Worm (Caenorhabditis elegans) whole organism, young adult: ENCODE results near the gene Y116A8B.1.

Experiments
- C17E4.6 ChIP-seq: fragments of 200-800 bp; sonication (Bioruptor generic); IDR thresholded peaks from 2 replicates; pipeline ENCODE4 v1.3.6; 2022; ENCODE audit warnings: missing genetic modification reagents, missing genetic modification characterization, missing compliant biosample characterization
- F57A8.1 ChIP-seq: fragments of 200-800 bp; sonication (Bioruptor generic); optimal IDR thresholded peaks from 2 replicates; lab custom pipeline; 2018; ENCODE audit warnings: mild to moderate bottlenecking, missing genetic modification characterization, moderate library complexity, missing compliant biosample characterization
- K11D2.4 ChIP-seq: fragments of 200-800 bp; sonication (Bioruptor generic); IDR thresholded peaks from 2 replicates; pipeline ENCODE4 v1.3.6; 2022; ENCODE audit warnings: missing genetic modification reagents, missing genetic modification characterization, missing compliant biosample characterization
- Y53G8AR.9 ChIP-seq: fragments of 200-800 bp; sonication (Bioruptor generic); conservative IDR thresholded peaks from 2 replicates; pipeline ENCODE4 v1.3.6; 2022; ENCODE audit warnings: missing genetic modification reagents, missing genetic modification characterization, missing compliant biosample characterization
- Y56A3A.18 ChIP-seq: fragments of 200-800 bp; sonication (Bioruptor generic); IDR thresholded peaks from 2 replicates; pipeline ENCODE4 v1.3.6; 2022; ENCODE audit warnings: missing genetic modification reagents, missing genetic modification characterization, missing compliant biosample characterization
- Y79H2A.3 ChIP-seq: fragments of 200-800 bp; sonication (Bioruptor generic); conservative IDR thresholded peaks from 2 replicates; pipeline ENCODE4 v1.3.6; 2022; ENCODE audit warnings: missing genetic modification reagents, missing genetic modification characterization, missing compliant biosample characterization
- ama-1 ChIP-seq, 3 experiments: fragments of 150-350 bp in 1 of 3; sonication (generic microtip) in 2 of 3; optimal IDR thresholded peaks; 2 replicates each; lab custom pipeline; 2014 to 2018; ENCODE audit warnings: missing biosample characterization in 2 of 3, missing genetic modification characterization in 2 of 3, missing genetic modification reagents in 2 of 3
- attf-3 ChIP-seq: fragments of 200-800 bp; sonication (Bioruptor generic); conservative IDR thresholded peaks from 2 replicates; pipeline ENCODE4 v1.3.6; 2022; ENCODE audit warnings: missing genetic modification reagents, missing genetic modification characterization, missing compliant biosample characterization
- ceh-79 ChIP-seq: sonication (generic microtip); optimal IDR thresholded peaks from 2 replicates; lab custom pipeline; 2017; ENCODE audit warnings: mild to moderate bottlenecking, missing genetic modification characterization, missing compliant biosample characterization
- dox-1 ChIP-seq: fragments of 200-800 bp; sonication (Bioruptor generic); IDR thresholded peaks from 2 replicates; pipeline ENCODE4 v1.3.6; 2022; ENCODE audit warnings: missing genetic modification reagents, missing genetic modification characterization, missing compliant biosample characterization
- ekl-4 ChIP-seq: fragments of 200-800 bp; sonication (Bioruptor generic); IDR thresholded peaks from 2 replicates; pipeline ENCODE4 v1.3.6; 2022; ENCODE audit warnings: missing genetic modification reagents, missing genetic modification characterization, missing compliant biosample characterization
- fkh-3 ChIP-seq: sonication (generic microtip); optimal IDR thresholded peaks from 2 replicates; lab custom pipeline; 2016; ENCODE audit warnings: mild to moderate bottlenecking, missing genetic modification characterization, missing compliant biosample characterization
- hlh-26 ChIP-seq: fragments of 200-800 bp; sonication (Bioruptor generic); conservative IDR thresholded peaks from 2 replicates; pipeline ENCODE4 v1.3.6; 2022; ENCODE audit warnings: missing genetic modification reagents, missing genetic modification characterization, missing compliant biosample characterization
- hsf-1 ChIP-seq: fragments of 200-800 bp; sonication (Bioruptor generic); IDR thresholded peaks from 2 replicates; pipeline ENCODE4 v1.3.6; 2022; ENCODE audit warnings: missing genetic modification reagents, missing genetic modification characterization, missing compliant biosample characterization
- lag-1 ChIP-seq: fragments of 200-800 bp; sonication (Bioruptor generic); IDR thresholded peaks from 2 replicates; pipeline ENCODE4 v1.3.6; 2022; ENCODE audit warnings: missing genetic modification reagents, missing genetic modification characterization, missing compliant biosample characterization
- lin-26 ChIP-seq: fragments of 200-800 bp; sonication (Bioruptor generic); IDR thresholded peaks from 2 replicates; pipeline ENCODE4 v1.3.6; 2022; ENCODE audit warnings: missing genetic modification reagents, missing genetic modification characterization, missing compliant biosample characterization
- lir-1 ChIP-seq: fragments of 200-800 bp; sonication (Bioruptor generic); conservative IDR thresholded peaks from 2 replicates; pipeline ENCODE4 v1.3.6; 2022; ENCODE audit warnings: missing genetic modification reagents, missing genetic modification characterization, missing compliant biosample characterization
- madf-6 ChIP-seq: fragments of 200-800 bp; sonication (Bioruptor generic); IDR thresholded peaks from 2 replicates; pipeline ENCODE4 v1.3.6; 2022; ENCODE audit warnings: missing genetic modification reagents, missing genetic modification characterization, missing compliant biosample characterization
- mxl-1 ChIP-seq: sonication (generic microtip); optimal IDR thresholded peaks from 2 replicates; lab custom pipeline; 2016; ENCODE audit warnings: missing genetic modification characterization, missing compliant biosample characterization
- nfya-1 ChIP-seq: sonication (generic microtip); optimal IDR thresholded peaks from 2 replicates; lab custom pipeline; 2017; ENCODE audit warnings: antibody characterized with exemption, missing compliant biosample characterization, missing genetic modification characterization, borderline replicate concordance; ENCODE audit not compliant: insufficient read depth
- nfyb-1 ChIP-seq: fragments of 200-800 bp; sonication (Bioruptor generic); IDR thresholded peaks from 2 replicates; pipeline ENCODE4 v1.3.6; 2022; ENCODE audit warnings: missing genetic modification reagents, missing genetic modification characterization, missing compliant biosample characterization
- rec-8 ChIP-seq, 2 experiments: sonication (generic microtip); optimal IDR thresholded peaks; 2 replicates each; lab custom pipeline; 2016; ENCODE audit warnings: mild to moderate bottlenecking in 2 of 2, missing genetic modification characterization in 2 of 2, missing genetic modification reagents in 2 of 2, missing genotype in 2 of 2, missing biosample characterization in 1 of 2, missing compliant biosample characterization in 1 of 2, moderate library complexity in 1 of 2
- rpc-1 ChIP-seq, 2 experiments: fragments of 150-350 bp in 1 of 2; sonication (generic microtip) in 1 of 2; optimal IDR thresholded peaks; 2 replicates each; lab custom pipeline; 2014 to 2018; ENCODE audit warnings: missing biosample characterization in 1 of 2, missing genetic modification characterization in 1 of 2, missing genetic modification reagents in 1 of 2, missing genotype in 1 of 2
- snpc-1.3 ChIP-seq: sonication (generic microtip); optimal IDR thresholded peaks from 2 replicates; lab custom pipeline; 2017; ENCODE audit warnings: missing genetic modification characterization, mild to moderate bottlenecking, missing compliant biosample characterization, antibody characterized with exemption, moderate library complexity, missing genotype, missing genetic modification reagents; ENCODE audit not compliant: insufficient read depth
- snpc-4 ChIP-seq, 5 experiments: fragments of 150-350 bp in 1 of 5; sonication (generic microtip) in 4 of 5; optimal IDR thresholded peaks; 2 replicates each; lab custom pipeline; 2014 to 2018; ENCODE audit warnings: missing genetic modification characterization in 5 of 5, missing biosample characterization in 3 of 5, antibody characterized with exemption in 2 of 5, mild to moderate bottlenecking in 2 of 5, missing compliant biosample characterization in 2 of 5, missing genotype in 2 of 5, moderate library complexity in 2 of 5, missing genetic modification reagents in 1 of 5
- somi-1 ChIP-seq: fragments of 200-800 bp; sonication (Bioruptor generic); optimal IDR thresholded peaks from 2 replicates; lab custom pipeline; 2018; ENCODE audit warnings: mild to moderate bottlenecking, missing genetic modification characterization, missing compliant biosample characterization
- tbp1 ChIP-seq: fragments of 200-800 bp; sonication (Bioruptor generic); optimal IDR thresholded peaks from 2 replicates; lab custom pipeline; 2018; ENCODE audit warnings: mild to moderate bottlenecking, missing genetic modification characterization, missing compliant biosample characterization
- tbx-9 ChIP-seq: sonication (generic microtip); optimal IDR thresholded peaks from 2 replicates; lab custom pipeline; 2016; ENCODE audit warnings: borderline replicate concordance, missing genetic modification characterization, inconsistent platforms, missing compliant biosample characterization
- unc-130 ChIP-seq: sonication (generic microtip); optimal IDR thresholded peaks from 2 replicates; lab custom pipeline; 2016; ENCODE audit warnings: missing genetic modification reagents, missing genetic modification characterization, missing compliant biosample characterization
- unc-62 ChIP-seq: fragments of 150-350 bp; optimal IDR thresholded peaks from 2 replicates; lab custom pipeline; 2014; ENCODE audit warnings: missing biosample characterization, missing genetic modification reagents, missing genetic modification characterization
- xnd-1 ChIP-seq: sonication (generic microtip); optimal IDR thresholded peaks from 2 replicates; lab custom pipeline; 2016; ENCODE audit warnings: missing genotype, missing genetic modification reagents, missing genetic modification characterization, missing compliant biosample characterization

Y116A8B.1 gene

ce11 chrIV:17189193-17189592, 27.0 kb upstream of the Y116A8B.1 start:
- peak; percentile 59 for TF ChIP-seq tbp1 (GFP tag; lab: Kevin White, UChicago)
- no peak for TF ChIP-seq lag-1 (GFP tag; lab: Robert Waterston, UW)
- no peak for TF ChIP-seq snpc-4 (GFP tag; optimal IDR thresholded peaks at IDR 0.05; lab: Kevin White, UChicago)
- TF ChIP-seq snpc-4 (tag; optimal IDR thresholded peaks at IDR 0.05; lab: Kevin White, UChicago), result peak in 3 of 4 experiments; percentile 49 to 69 (median 67)
- TF ChIP-seq snpc-1.3 (tag; lab: Kevin White, UChicago), result no peak
- TF ChIP-seq rpc-1 (optimal IDR thresholded peaks at IDR 0.05; lab: Kevin White, UChicago), result peak; percentile 26
- TF ChIP-seq rpc-1 (tag; optimal IDR thresholded peaks at IDR 0.05; lab: Kevin White, UChicago), result peak; percentile 63
- no peak for TF ChIP-seq somi-1 (GFP tag; lab: Kevin White, UChicago)
- no peak for TF ChIP-seq Y56A3A.18 (GFP tag; lab: Robert Waterston, UW)
- no peak for TF ChIP-seq fkh-3 (tag; lab: Kevin White, UChicago)
- no peak for TF ChIP-seq nfyb-1 (GFP tag; lab: Robert Waterston, UW)
- no peak for TF ChIP-seq ekl-4 (GFP tag; lab: Robert Waterston, UW)
- no peak for TF ChIP-seq Y79H2A.3
- no peak for TF ChIP-seq ceh-79
- no peak for TF ChIP-seq attf-3 (GFP tag; lab: Robert Waterston, UW)
- no peak for TF ChIP-seq C17E4.6 (GFP tag; lab: Robert Waterston, UW)

- TF ChIP-seq mxl-1, result no peak
- no peak for TF ChIP-seq unc-130 (GFP tag; lab: Kevin White, UChicago)
- TF ChIP-seq nfya-1 (tag; lab: Kevin White, UChicago), result no peak
- TF ChIP-seq ama-1 (optimal IDR thresholded peaks at IDR 0.05; lab: Kevin White, UChicago), result no peak
- no peak for TF ChIP-seq ama-1 (GFP tag; optimal IDR thresholded peaks at IDR 0.05; lab: Kevin White, UChicago)
Measured at ce11 chrIV:17191791-17192190, 24.4 kb upstream of the Y116A8B.1 start, which contains the start of gene flp-17. TSS of gene flp-17 (minus strand) at chrIV:17191891.

ce11 chrIV:17193491-17193890, 22.7 kb upstream of the Y116A8B.1 start:
- TF ChIP-seq ama-1 (optimal IDR thresholded peaks at IDR 0.05; lab: Kevin White, UChicago) (no peak), ama-1 (GFP tag; optimal IDR thresholded peaks at IDR 0.05; lab: Kevin White, UChicago) (no peak), madf-6 (GFP tag; lab: Robert Waterston, UW) (no peak), xnd-1 (no peak), mxl-1 (no peak), snpc-4 (GFP tag; optimal IDR thresholded peaks at IDR 0.05; lab: Kevin White, UChicago) (no peak), snpc-4 (tag; optimal IDR thresholded peaks at IDR 0.05; lab: Kevin White, UChicago) (peak in 2 of 4 experiments; percentile 51 to 62), dox-1 (no peak), rec-8 (tag; optimal IDR thresholded peaks at IDR 0.05; lab: Kevin White, UChicago) (no peak), hsf-1 (GFP tag; lab: Robert Waterston, UW) (no peak)
- TF ChIP-seq, all 124 proteins: peak for 1

ce11 chrIV:17199706-17200105, 16.4 kb upstream of the Y116A8B.1 start:
- TF ChIP-seq Y53G8AR.9 (GFP tag; lab: Robert Waterston, UW) (no peak), C17E4.6 (GFP tag; lab: Robert Waterston, UW) (no peak), tbx-9 (no peak), snpc-4 (GFP tag; optimal IDR thresholded peaks at IDR 0.05; lab: Kevin White, UChicago) (no peak), snpc-4 (tag; optimal IDR thresholded peaks at IDR 0.05; lab: Kevin White, UChicago) (no peak), lir-1 (GFP tag; lab: Robert Waterston, UW) (no peak), unc-62 (GFP tag; lab: Kevin White, UChicago) (no peak), K11D2.4 (no peak), F57A8.1 (no peak), hlh-26 (GFP tag; lab: Robert Waterston, UW) (no peak), madf-6 (GFP tag; lab: Robert Waterston, UW) (no peak), lin-26 (GFP tag; lab: Robert Waterston, UW) (no peak)
- TF ChIP-seq, all 124 proteins: peak for 0
